Fruit fly (Drosophila melanogaster) S2 (cell line): ENCODE data around the gene Acp76A.

ENCODE experiments used
- CG8478 ChIP-seq: fragments of >200 bp; optimal IDR thresholded peaks from 2 replicates; lab custom pipeline; 2018
- CTCF ChIP-seq, 2 experiments: fragments of >200 bp; optimal IDR thresholded peaks; 2 replicates each; lab custom pipeline; 2018

Acp76A gene

dm6 chr3L:19056857-19057324 is 5.1 kb upstream of the Acp76A start:
- TF ChIP-seq CG8478 (lab: Kevin White, UChicago) (no peak), CTCF (optimal IDR thresholded peaks at IDR 0.05; lab: Kevin White, UChicago) (no peak)

dm6 chr3L:19055064-19055463 is 3.2 kb upstream of the Acp76A start:
- TF ChIP-seq CTCF (optimal IDR thresholded peaks at IDR 0.05; lab: Kevin White, UChicago) (no peak), CG8478 (lab: Kevin White, UChicago) (no peak)

- peak; percentile 33 to 37 for TF ChIP-seq CTCF (optimal IDR thresholded peaks at IDR 0.05; lab: Kevin White, UChicago)
- TF ChIP-seq CG8478 (lab: Kevin White, UChicago): no peak
These were observed 2.4 kb upstream of the Acp76A start for dm6 chr3L:19054266-19054665.

dm6 chr3L:19053339-19053818 is 1.6 kb upstream of the Acp76A start, which contains the start of gene CG43407:
CG43407 (minus strand) TSS chr3L:19053389.
- TF ChIP-seq CG8478 (lab: Kevin White, UChicago) (no peak), CTCF (optimal IDR thresholded peaks at IDR 0.05; lab: Kevin White, UChicago) (no peak)

- no peak for TF ChIP-seq CG8478 (lab: Kevin White, UChicago)
- TF ChIP-seq CTCF (optimal IDR thresholded peaks at IDR 0.05; lab: Kevin White, UChicago): no peak
These were observed 1.9 kb downstream of the Acp76A start for dm6 chr3L:19049669-19050510.

dm6 chr3L:19048761-19049160 is 3.1 kb downstream of the Acp76A start:
- TF ChIP-seq CTCF (optimal IDR thresholded peaks at IDR 0.05; lab: Kevin White, UChicago) (no peak), CG8478 (lab: Kevin White, UChicago) (no peak)

- TF ChIP-seq CG8478 (lab: Kevin White, UChicago) (no peak), CTCF (optimal IDR thresholded peaks at IDR 0.05; lab: Kevin White, UChicago) (no peak)
These were observed 3.6 kb downstream of the Acp76A start for dm6 chr3L:19048257-19048656.

dm6 chr3L:19046389-19047042 is 5.3 kb downstream of the Acp76A start:
- TF ChIP-seq CG8478 (lab: Kevin White, UChicago): no peak
- TF ChIP-seq CTCF (optimal IDR thresholded peaks at IDR 0.05; lab: Kevin White, UChicago): no peak

dm6 chr3L:19045299-19046025 is 6.4 kb downstream of the Acp76A start, which contains the start of gene nkd:
nkd (minus strand) TSS chr3L:19045449.
- TF ChIP-seq CG8478 (lab: Kevin White, UChicago) (no peak), CTCF (optimal IDR thresholded peaks at IDR 0.05; lab: Kevin White, UChicago) (no peak)

- TF ChIP-seq CG8478 (lab: Kevin White, UChicago): no peak
- no peak for TF ChIP-seq CTCF (optimal IDR thresholded peaks at IDR 0.05; lab: Kevin White, UChicago)
These were observed 7.1 kb downstream of the Acp76A start for dm6 chr3L:19044589-19045298.

dm6 chr3L:19043464-19044034 is 8.3 kb downstream of the Acp76A start:
- no peak for TF ChIP-seq CTCF (optimal IDR thresholded peaks at IDR 0.05; lab: Kevin White, UChicago)
- no peak for TF ChIP-seq CG8478 (lab: Kevin White, UChicago)

- TF ChIP-seq CTCF (optimal IDR thresholded peaks at IDR 0.05; lab: Kevin White, UChicago): no peak
- no peak for TF ChIP-seq CG8478 (lab: Kevin White, UChicago)
These were observed 9.3 kb downstream of the Acp76A start for dm6 chr3L:19042501-19042900.

dm6 chr3L:19041665-19042385 is 10.0 kb downstream of the Acp76A start:
- no peak for TF ChIP-seq CG8478 (lab: Kevin White, UChicago)
- no peak for TF ChIP-seq CTCF (optimal IDR thresholded peaks at IDR 0.05; lab: Kevin White, UChicago)
